Worm (Caenorhabditis elegans) whole organism, young adult: ENCODE results near the gene str-176.

Experiments used
- B0019.2 ChIP-seq: fragments of 200-800 bp; sonication (Bioruptor generic); conservative IDR thresholded peaks from 2 replicates; pipeline ENCODE4 v1.3.6; 2022; ENCODE audit warnings: missing genetic modification reagents, missing genetic modification characterization, missing compliant biosample characterization
- B0035.1 ChIP-seq: sonication (generic microtip); optimal IDR thresholded peaks from 2 replicates; lab custom pipeline; 2016; ENCODE audit warnings: missing genetic modification characterization, mild to moderate bottlenecking, missing compliant biosample characterization, missing genotype, missing genetic modification reagents
- C06A6.2 ChIP-seq: fragments of 200-800 bp; sonication (Bioruptor generic); conservative IDR thresholded peaks from 2 replicates; pipeline ENCODE4 v1.3.6; 2022; ENCODE audit warnings: missing genetic modification characterization, missing compliant biosample characterization
- F10E7.11 ChIP-seq: sonication (generic microtip); optimal IDR thresholded peaks from 2 replicates; lab custom pipeline; 2017; ENCODE audit warnings: mild to moderate bottlenecking, missing genetic modification characterization, moderate library complexity, missing compliant biosample characterization
- F33H1.4 ChIP-seq: fragments of 200-800 bp; sonication (Bioruptor generic); IDR thresholded peaks from 2 replicates; pipeline ENCODE4 v1.3.6; 2022; ENCODE audit warnings: missing genetic modification reagents, missing genetic modification characterization, missing compliant biosample characterization
- F52B5.7 ChIP-seq: sonication (generic microtip); optimal IDR thresholded peaks from 2 replicates; lab custom pipeline; 2016; ENCODE audit warnings: mild to moderate bottlenecking, missing genetic modification characterization, missing compliant biosample characterization
- F57A8.1 ChIP-seq: fragments of 200-800 bp; sonication (Bioruptor generic); optimal IDR thresholded peaks from 2 replicates; lab custom pipeline; 2018; ENCODE audit warnings: mild to moderate bottlenecking, missing genetic modification characterization, moderate library complexity, missing compliant biosample characterization
- F57C9.4 ChIP-seq: sonication (generic microtip); optimal IDR thresholded peaks from 2 replicates; lab custom pipeline; 2017; ENCODE audit warnings: mild to moderate bottlenecking, missing genetic modification characterization, missing compliant biosample characterization
- T07F8.4 ChIP-seq: sonication (generic microtip); optimal IDR thresholded peaks from 2 replicates; lab custom pipeline; 2016; ENCODE audit warnings: mild to moderate bottlenecking, missing genetic modification characterization, moderate library complexity, missing compliant biosample characterization
- Y53F4B.3 ChIP-seq: fragments of 200-800 bp; sonication (Bioruptor generic); IDR thresholded peaks from 2 replicates; pipeline ENCODE4 v1.3.6; 2022; ENCODE audit warnings: missing genetic modification reagents, missing genetic modification characterization, missing compliant biosample characterization
- Y56A3A.18 ChIP-seq: fragments of 200-800 bp; sonication (Bioruptor generic); IDR thresholded peaks from 2 replicates; pipeline ENCODE4 v1.3.6; 2022; ENCODE audit warnings: missing genetic modification reagents, missing genetic modification characterization, missing compliant biosample characterization
- Y67H2A.10 ChIP-seq: fragments of 200-800 bp; sonication (Bioruptor generic); conservative IDR thresholded peaks from 2 replicates; pipeline ENCODE4 v1.3.6; 2022; ENCODE audit warnings: missing genetic modification reagents, missing genetic modification characterization, missing compliant biosample characterization
- ama-1 ChIP-seq, 3 experiments: fragments of 150-350 bp in 1 of 3; sonication (generic microtip) in 2 of 3; optimal IDR thresholded peaks; 2 replicates each; lab custom pipeline; 2014 to 2018; ENCODE audit warnings: missing biosample characterization in 2 of 3, missing genetic modification characterization in 2 of 3, missing genetic modification reagents in 2 of 3
- atf-7 ChIP-seq: sonication (generic microtip); optimal IDR thresholded peaks from 2 replicates; lab custom pipeline; 2017; ENCODE audit warnings: mild to moderate bottlenecking, missing genetic modification characterization, missing compliant biosample characterization
- athp-1 ChIP-seq: sonication (generic microtip); optimal IDR thresholded peaks from 2 replicates; lab custom pipeline; 2017; ENCODE audit warnings: mild to moderate bottlenecking, missing genetic modification characterization, missing compliant biosample characterization
- attf-5 ChIP-seq: fragments of 200-800 bp; sonication (Bioruptor generic); optimal IDR thresholded peaks from 2 replicates; lab custom pipeline; 2018; ENCODE audit warnings: mild to moderate bottlenecking, missing genetic modification characterization, missing compliant biosample characterization
- attf-6 ChIP-seq: fragments of 200-800 bp; sonication (Bioruptor generic); IDR thresholded peaks from 2 replicates; pipeline ENCODE4 v1.3.6; 2022; ENCODE audit warnings: missing genetic modification reagents, missing genetic modification characterization, missing compliant biosample characterization
- bed-1 ChIP-seq: fragments of 200-800 bp; sonication (Bioruptor generic); IDR thresholded peaks from 2 replicates; pipeline ENCODE4 v1.3.6; 2022; ENCODE audit warnings: missing genetic modification reagents, missing genetic modification characterization, missing compliant biosample characterization
- cebp-1 ChIP-seq, 2 experiments: fragments of 200-800 bp in 1 of 2; sonication (Bioruptor generic) in 1 of 2; sonication (generic microtip) in 1 of 2; IDR thresholded peaks in 1 of 2; optimal IDR thresholded peaks in 1 of 2; 2 replicates each; pipeline versions ENCODE4 v1.3.6 to Lab custom; 2017 to 2022; ENCODE audit warnings: missing compliant biosample characterization in 2 of 2, missing genetic modification characterization in 2 of 2, mild to moderate bottlenecking in 1 of 2, missing genetic modification reagents in 1 of 2, moderate library complexity in 1 of 2
- ceh-100 ChIP-seq: fragments of 200-800 bp; sonication (Bioruptor generic); IDR thresholded peaks from 2 replicates; pipeline ENCODE4 v1.3.6; 2022; ENCODE audit warnings: missing genetic modification reagents, missing genetic modification characterization, missing compliant biosample characterization
- ceh-27 ChIP-seq: fragments of 200-800 bp; sonication (Bioruptor generic); optimal IDR thresholded peaks from 2 replicates; lab custom pipeline; 2018; ENCODE audit warnings: mild to moderate bottlenecking, missing genetic modification characterization, moderate library complexity, missing compliant biosample characterization
- ceh-58 ChIP-seq: fragments of 200-800 bp; sonication (Bioruptor generic); IDR thresholded peaks from 2 replicates; pipeline ENCODE4 v1.3.6; 2022; ENCODE audit warnings: missing genetic modification characterization, missing compliant biosample characterization
- dpff-1 ChIP-seq: sonication (generic microtip); optimal IDR thresholded peaks from 2 replicates; lab custom pipeline; 2017; ENCODE audit warnings: mild to moderate bottlenecking, missing genetic modification characterization, missing compliant biosample characterization
- egl-44 ChIP-seq: fragments of 200-800 bp; sonication (Bioruptor generic); IDR thresholded peaks from 2 replicates; pipeline ENCODE4 v1.3.6; 2022; ENCODE audit warnings: missing genetic modification reagents, missing genetic modification characterization, missing compliant biosample characterization
- hmg-20 ChIP-seq: fragments of 200-800 bp; sonication (Bioruptor generic); IDR thresholded peaks from 2 replicates; pipeline ENCODE4 v1.3.6; 2022; ENCODE audit warnings: missing genetic modification reagents, missing genetic modification characterization, missing compliant biosample characterization
- let-526 ChIP-seq: fragments of 200-800 bp; sonication (Bioruptor generic); IDR thresholded peaks from 2 replicates; pipeline ENCODE4 v1.3.6; 2022; ENCODE audit warnings: missing genetic modification reagents, missing genetic modification characterization, missing compliant biosample characterization
- let-607 ChIP-seq, 2 experiments: fragments of 200-800 bp in 1 of 2; sonication (Bioruptor generic) in 1 of 2; sonication (generic microtip) in 1 of 2; optimal IDR thresholded peaks; 2 replicates each; lab custom pipeline; 2016 to 2018; ENCODE audit warnings: mild to moderate bottlenecking in 2 of 2, missing compliant biosample characterization in 2 of 2, missing genetic modification characterization in 2 of 2, moderate library complexity in 2 of 2, missing genotype in 1 of 2
- lin-26 ChIP-seq: fragments of 200-800 bp; sonication (Bioruptor generic); IDR thresholded peaks from 2 replicates; pipeline ENCODE4 v1.3.6; 2022; ENCODE audit warnings: missing genetic modification reagents, missing genetic modification characterization, missing compliant biosample characterization
- madf-10 ChIP-seq: sonication (generic microtip); optimal IDR thresholded peaks from 2 replicates; lab custom pipeline; 2016; ENCODE audit warnings: mild to moderate bottlenecking, missing genetic modification characterization, missing compliant biosample characterization
- madf-8 ChIP-seq: fragments of 200-800 bp; sonication (Bioruptor generic); conservative IDR thresholded peaks from 2 replicates; pipeline ENCODE4 v1.3.6; 2022; ENCODE audit warnings: missing genetic modification reagents, missing genetic modification characterization, missing compliant biosample characterization
- nfya-1 ChIP-seq: sonication (generic microtip); optimal IDR thresholded peaks from 2 replicates; lab custom pipeline; 2017; ENCODE audit warnings: antibody characterized with exemption, missing compliant biosample characterization, missing genetic modification characterization, borderline replicate concordance; ENCODE audit not compliant: insufficient read depth
- nhr-120 ChIP-seq: fragments of 200-800 bp; sonication (Bioruptor generic); IDR thresholded peaks from 2 replicates; pipeline ENCODE4 v1.3.6; 2022; ENCODE audit warnings: missing genetic modification characterization, missing compliant biosample characterization
- nhr-80 ChIP-seq: sonication (generic microtip); optimal IDR thresholded peaks from 2 replicates; lab custom pipeline; 2016; ENCODE audit warnings: missing genetic modification characterization, missing compliant biosample characterization
- pbrm-1 ChIP-seq: fragments of 200-800 bp; sonication (Bioruptor generic); IDR thresholded peaks from 2 replicates; pipeline ENCODE4 v1.3.6; 2022; ENCODE audit warnings: missing genetic modification reagents, missing genetic modification characterization, missing compliant biosample characterization
- pha-4 ChIP-seq: fragments of 150-350 bp; sonication (generic microtip); optimal IDR thresholded peaks from 2 replicates; lab custom pipeline; 2014; ENCODE audit warnings: missing biosample characterization, missing genetic modification reagents, missing genetic modification characterization
- rcor-1 ChIP-seq: fragments of 200-800 bp; sonication (Bioruptor generic); IDR thresholded peaks from 2 replicates; pipeline ENCODE4 v1.3.6; 2022; ENCODE audit warnings: missing genetic modification reagents, missing genetic modification characterization, missing compliant biosample characterization
- sdz-38 ChIP-seq: sonication (generic microtip); optimal IDR thresholded peaks from 2 replicates; lab custom pipeline; 2016; ENCODE audit warnings: missing genotype, missing genetic modification characterization, missing compliant biosample characterization
- sptf-2 ChIP-seq: fragments of 200-800 bp; sonication (Bioruptor generic); optimal IDR thresholded peaks from 2 replicates; lab custom pipeline; 2018; ENCODE audit warnings: mild to moderate bottlenecking, missing genetic modification characterization, missing compliant biosample characterization
- tbx-9 ChIP-seq: sonication (generic microtip); optimal IDR thresholded peaks from 2 replicates; lab custom pipeline; 2016; ENCODE audit warnings: borderline replicate concordance, missing genetic modification characterization, inconsistent platforms, missing compliant biosample characterization
- unc-130 ChIP-seq: sonication (generic microtip); optimal IDR thresholded peaks from 2 replicates; lab custom pipeline; 2016; ENCODE audit warnings: missing genetic modification reagents, missing genetic modification characterization, missing compliant biosample characterization
- xnd-1 ChIP-seq: sonication (generic microtip); optimal IDR thresholded peaks from 2 replicates; lab custom pipeline; 2016; ENCODE audit warnings: missing genotype, missing genetic modification reagents, missing genetic modification characterization, missing compliant biosample characterization
- zim-3 ChIP-seq: sonication (generic microtip); optimal IDR thresholded peaks from 2 replicates; lab custom pipeline; 2017; ENCODE audit warnings: mild to moderate bottlenecking, missing genetic modification characterization, moderate library complexity, missing compliant biosample characterization
- ztf-22 ChIP-seq: fragments of 200-800 bp; sonication (Bioruptor generic); optimal IDR thresholded peaks from 2 replicates; lab custom pipeline; 2018; ENCODE audit warnings: mild to moderate bottlenecking, missing genetic modification characterization, moderate library complexity, missing compliant biosample characterization
- ztf-25 ChIP-seq: fragments of 200-800 bp; sonication (Bioruptor generic); IDR thresholded peaks from 2 replicates; pipeline ENCODE4 v1.3.6; 2022; ENCODE audit warnings: missing genetic modification reagents, missing genetic modification characterization, missing compliant biosample characterization
- ztf-6 ChIP-seq: fragments of 200-800 bp; sonication (Bioruptor generic); IDR thresholded peaks from 2 replicates; pipeline ENCODE4 v1.3.6; 2022; ENCODE audit warnings: missing genetic modification reagents, missing genetic modification characterization, missing compliant biosample characterization

The str-176 gene

ce11 chrIV:8498773-8499360, 35.3 kb upstream of the str-176 start, which contains the start of the genes acdh-13 and mesp-1 (continued):
- TF ChIP-seq lin-26 (no peak), attf-6 (GFP tag; lab: Robert Waterston, UW) (peak; percentile 77; the same call in 1 of the 2 replicates), cebp-1 (GFP tag; IDR thresholded peaks at IDR 0.05; lab: Robert Waterston, UW) (no peak; the same call in 1 of the 2 replicates), cebp-1 (tag; optimal IDR thresholded peaks at IDR 0.05; lab: Kevin White, UChicago) (no peak), Y67H2A.10 (GFP tag; lab: Robert Waterston, UW) (no peak), pbrm-1 (peak; percentile 69; the same call in 1 of the 2 replicates), T07F8.4 (no peak), hmg-20 (GFP tag; lab: Robert Waterston, UW) (no peak), dpff-1 (tag; lab: Kevin White, UChicago) (no peak), nfya-1 (no peak), ceh-58 (GFP tag; lab: Robert Waterston, UW) (no peak), unc-130 (GFP tag; lab: Kevin White, UChicago) (peak; percentile 94), Y53F4B.3 (GFP tag; lab: Robert Waterston, UW) (no peak), xnd-1 (peak; percentile 91), F10E7.11 (no peak), zim-3 (tag; lab: Kevin White, UChicago) (no peak), F57A8.1 (GFP tag; lab: Kevin White, UChicago) (no peak), ztf-6 (no peak), egl-44 (GFP tag; lab: Robert Waterston, UW) (no peak), nhr-120 (GFP tag; lab: Robert Waterston, UW) (no peak), F33H1.4 (GFP tag; lab: Robert Waterston, UW) (peak; percentile 79), athp-1 (tag; lab: Kevin White, UChicago) (peak; percentile 57), B0019.2 (GFP tag; lab: Robert Waterston, UW) (peak; percentile 79), attf-5 (GFP tag; lab: Kevin White, UChicago) (no peak), F52B5.7 (no peak), pha-4 (tag; lab: Kevin White, UChicago) (no peak), ztf-25 (GFP tag; lab: Robert Waterston, UW) (0 out of 2 replicates have a peak, but pooled peaks have one; percentile 44), ceh-100 (GFP tag; lab: Robert Waterston, UW) (peak; percentile 43; the same call in 1 of the 2 replicates), bed-1 (GFP tag; lab: Robert Waterston, UW) (no peak), tbx-9 (no peak), madf-10 (tag; lab: Kevin White, UChicago) (no peak), sptf-2 (GFP tag; lab: Kevin White, UChicago) (no peak), rcor-1 (peak; percentile 76), ceh-27 (GFP tag; lab: Kevin White, UChicago) (peak; percentile 21)
- TF ChIP-seq, all 124 proteins: peak for 44

DNA sequence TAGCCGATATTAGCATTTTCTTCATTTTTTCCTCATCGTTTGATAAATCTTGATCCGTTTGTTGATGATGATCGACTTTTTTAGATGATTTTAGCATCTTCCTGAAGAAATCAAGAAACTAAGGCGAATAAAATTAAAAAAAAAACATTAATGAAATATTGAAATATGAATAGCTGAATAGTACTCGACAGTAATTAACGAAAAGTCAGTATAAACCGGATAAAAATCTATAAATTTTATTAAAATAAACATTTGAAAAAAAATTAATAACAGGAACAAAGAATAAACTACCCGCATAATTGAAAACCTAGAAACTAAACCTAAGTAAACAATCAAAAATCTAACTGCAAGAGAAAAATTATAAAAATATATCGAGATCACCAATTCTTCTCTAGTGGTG, 32.6 kb upstream of the str-176 start, which contains the start of gene C28C12.12:
C28C12.12 (minus strand) TSS at position 101 of the 400 bp plus-strand sequence.
- TF ChIP-seq C06A6.2 (GFP tag; lab: Robert Waterston, UW) = no peak
- TF ChIP-seq attf-6 (GFP tag; lab: Robert Waterston, UW) = no peak
- TF ChIP-seq, all 124 proteins: peak for 0

ce11 chrIV:8492242-8492641, 28.6 kb upstream of the str-176 start, which contains the start of gene sru-7:
TSS of gene sru-7 (plus strand) at chrIV:8492542.
- no peak for TF ChIP-seq F57C9.4
- no peak for TF ChIP-seq let-607 (tag; optimal IDR thresholded peaks at IDR 0.05; lab: Kevin White, UChicago)
- no peak for TF ChIP-seq nhr-80 (tag; lab: Kevin White, UChicago)
- no peak for TF ChIP-seq B0035.1 (tag; lab: Kevin White, UChicago)
- no peak for TF ChIP-seq sptf-2 (GFP tag; lab: Kevin White, UChicago)
- TF ChIP-seq sdz-38 (tag; lab: Kevin White, UChicago) = no peak
- no peak for TF ChIP-seq nfya-1
- TF ChIP-seq madf-10 (tag; lab: Kevin White, UChicago) = no peak
- TF ChIP-seq T07F8.4 = no peak
- no peak for TF ChIP-seq pbrm-1
- TF ChIP-seq Y56A3A.18 (GFP tag; lab: Robert Waterston, UW) = no peak
- no peak for TF ChIP-seq ama-1 (optimal IDR thresholded peaks at IDR 0.05; lab: Kevin White, UChicago)
- no peak for TF ChIP-seq ama-1 (GFP tag; optimal IDR thresholded peaks at IDR 0.05; lab: Kevin White, UChicago)
- TF ChIP-seq atf-7 = no peak
- no peak for TF ChIP-seq F10E7.11
- TF ChIP-seq let-526 (GFP tag; lab: Robert Waterston, UW) = no peak
- TF ChIP-seq ztf-22 (GFP tag; lab: Kevin White, UChicago) = no peak
- no peak for TF ChIP-seq madf-8 (GFP tag; lab: Robert Waterston, UW)
